Fruit fly (Drosophila melanogaster) whole organism, embryonic: Measurements from ENCODE around the gene CG42534.

Experiments used
- Abd-B ChIP-seq: fragments of 200-800 bp; sonication (Bioruptor generic); optimal IDR thresholded peaks from 2 replicates; lab custom pipeline; 2018; ENCODE audit warnings: missing biosample characterization, mild to moderate bottlenecking, missing genetic modification characterization, moderate library complexity
- Atf6 ChIP-seq: fragments of 200-800 bp; sonication (Bioruptor generic); IDR thresholded peaks from 2 replicates; pipeline ENCODE4 v1.3.6; 2022; ENCODE audit warnings: missing biosample characterization, missing genetic modification characterization
- CG11560 ChIP-seq: fragments of 200-800 bp; sonication (Bioruptor generic); IDR thresholded peaks from 3 replicates; pipeline ENCODE4 v1.3.6; 2022; ENCODE audit warnings: missing biosample characterization, missing genetic modification characterization
- CG14710 ChIP-seq: fragments of 200-800 bp; sonication (Bioruptor generic); optimal IDR thresholded peaks from 3 replicates; lab custom pipeline; 2019; ENCODE audit warnings: missing biosample characterization, mild to moderate bottlenecking, missing genetic modification characterization, moderate library complexity
- CG14860 ChIP-seq: fragments of 200-800 bp; sonication (Bioruptor generic); IDR thresholded peaks from 3 replicates; pipeline ENCODE4 v1.3.6; 2022; ENCODE audit warnings: missing biosample characterization, missing genetic modification characterization; ENCODE audit not compliant: partially characterized antibody
- CG15601 ChIP-seq: fragments of 200-800 bp; sonication (Bioruptor generic); optimal IDR thresholded peaks from 3 replicates; lab custom pipeline; 2019; ENCODE audit warnings: missing biosample characterization, mild to moderate bottlenecking, missing genetic modification characterization, moderate library complexity
- CG1647 ChIP-seq: fragments of 200-800 bp; sonication (Bioruptor generic); optimal IDR thresholded peaks from 3 replicates; lab custom pipeline; 2016; ENCODE audit warnings: missing biosample characterization, missing genetic modification characterization
- CG1832 ChIP-seq: fragments of 200-800 bp; sonication (Bioruptor generic); optimal IDR thresholded peaks from 2 replicates; lab custom pipeline; 2017; ENCODE audit warnings: missing biosample characterization, mild to moderate bottlenecking, missing genetic modification characterization, inconsistent platforms
- CG18476 ChIP-seq: fragments of 200-800 bp; sonication (Bioruptor generic); optimal IDR thresholded peaks from 2 replicates; lab custom pipeline; 2016; ENCODE audit warnings: missing biosample characterization, mild to moderate bottlenecking, missing genetic modification characterization
- CG30431 ChIP-seq: fragments of 200-800 bp; sonication (Bioruptor generic); optimal IDR thresholded peaks from 2 replicates; lab custom pipeline; 2017; ENCODE audit warnings: missing biosample characterization, missing genetic modification characterization
- CG33213 ChIP-seq: fragments of 200-800 bp; sonication (Bioruptor generic); optimal IDR thresholded peaks from 3 replicates; lab custom pipeline; 2016; ENCODE audit warnings: missing biosample characterization, missing genetic modification characterization
- CG3995 ChIP-seq: fragments of 200-800 bp; sonication (Bioruptor generic); optimal IDR thresholded peaks from 3 replicates; lab custom pipeline; 2016; ENCODE audit warnings: missing biosample characterization, missing genetic modification characterization
- CG4424 ChIP-seq: fragments of 200-800 bp; sonication (Bioruptor generic); optimal IDR thresholded peaks from 3 replicates; lab custom pipeline; 2016; ENCODE audit warnings: missing biosample characterization, missing genetic modification characterization
- CG4617 ChIP-seq: fragments of 200-800 bp; sonication (Bioruptor generic); optimal IDR thresholded peaks from 3 replicates; lab custom pipeline; 2016; ENCODE audit warnings: missing biosample characterization, missing genetic modification characterization, borderline replicate concordance
- CG5953 ChIP-seq: fragments of 200-800 bp; sonication (Bioruptor generic); IDR thresholded peaks from 2 replicates; pipeline ENCODE4 v1.3.6; 2022; ENCODE audit warnings: missing biosample characterization, missing genetic modification characterization
- CG8765 ChIP-seq: fragments of 200-800 bp; sonication (Bioruptor generic); IDR thresholded peaks from 2 replicates; pipeline ENCODE4 v1.3.6; 2022; ENCODE audit warnings: missing biosample characterization, missing genetic modification characterization
- CG9817 ChIP-seq: fragments of 200-800 bp; sonication (Bioruptor generic); optimal IDR thresholded peaks from 2 replicates; lab custom pipeline; 2018; ENCODE audit warnings: missing biosample characterization, mild to moderate bottlenecking, missing genetic modification characterization, moderate library complexity
- D19A ChIP-seq: fragments of 200-800 bp; optimal IDR thresholded peaks from 3 replicates; lab custom pipeline; 2019; ENCODE audit warnings: missing biosample characterization, mild to moderate bottlenecking, missing genetic modification characterization, moderate library complexity
- Dbx ChIP-seq: fragments of 200-800 bp; sonication (Bioruptor generic); IDR thresholded peaks from 3 replicates; pipeline ENCODE4 v1.3.6; 2022; ENCODE audit warnings: missing biosample characterization, missing genetic modification characterization
- HHEX ChIP-seq: fragments of 200-800 bp; sonication (Bioruptor generic); optimal IDR thresholded peaks from 3 replicates; lab custom pipeline; 2017; ENCODE audit warnings: missing biosample characterization, mild to moderate bottlenecking, missing genetic modification characterization, missing genetic modification reagents
- HmgD ChIP-seq: fragments of 200-800 bp; sonication (Bioruptor generic); optimal IDR thresholded peaks from 3 replicates; lab custom pipeline; 2016; ENCODE audit warnings: missing biosample characterization, missing genetic modification characterization
- Hmr ChIP-seq: fragments of 200-800 bp; sonication (Bioruptor generic); optimal IDR thresholded peaks from 3 replicates; lab custom pipeline; 2017; ENCODE audit warnings: mild to moderate bottlenecking, missing biosample characterization, missing genetic modification reagents, missing genetic modification characterization
- Hr78 ChIP-seq, 2 experiments: fragments of 200-800 bp in 1 of 2; fragments of >200 bp in 1 of 2; sonication (Bioruptor generic) in 1 of 2; optimal IDR thresholded peaks; 2 replicates each; lab custom pipeline; 2017 to 2019; ENCODE audit warnings: missing biosample characterization in 2 of 2, missing genetic modification characterization in 2 of 2, mild to moderate bottlenecking in 1 of 2, moderate library complexity in 1 of 2
- Med ChIP-seq: fragments of 200-800 bp; sonication (Bioruptor generic); peaks from one replicate; lab custom pipeline; 2016; ENCODE audit warnings: missing biosample characterization, missing genetic modification characterization, mild to moderate bottlenecking, inconsistent platforms, moderate library complexity
- Sin3A ChIP-seq: fragments of >200 bp; optimal IDR thresholded peaks from 2 replicates; lab custom pipeline; 2018
- Sry-δ ChIP-seq: fragments of 200-800 bp; sonication (Bioruptor generic); optimal IDR thresholded peaks from 2 replicates; lab custom pipeline; 2016; ENCODE audit warnings: missing biosample characterization, missing genetic modification characterization
- aop ChIP-seq: fragments of 200-800 bp; sonication (Bioruptor generic); IDR thresholded peaks from 2 replicates; pipeline ENCODE4 v1.3.6; 2022; ENCODE audit warnings: missing biosample characterization, missing genetic modification characterization
- cas ChIP-seq: fragments of 200-800 bp; sonication (Bioruptor generic); IDR thresholded peaks from 2 replicates; pipeline ENCODE4 v1.3.6; 2022; ENCODE audit warnings: missing biosample characterization, missing genetic modification characterization
- caup ChIP-seq: fragments of 200-800 bp; sonication (Bioruptor generic); optimal IDR thresholded peaks from 3 replicates; lab custom pipeline; 2017; ENCODE audit warnings: missing biosample characterization, mild to moderate bottlenecking, missing genetic modification characterization, moderate library complexity; ENCODE audit not compliant: severe bottlenecking
- cg ChIP-seq: fragments of 200-800 bp; sonication (Bioruptor generic); optimal IDR thresholded peaks from 3 replicates; lab custom pipeline; 2019; ENCODE audit warnings: missing biosample characterization, mild to moderate bottlenecking, missing genetic modification characterization, moderate library complexity
- crp ChIP-seq, 2 experiments: fragments of 200-800 bp; sonication (Bioruptor generic); optimal IDR thresholded peaks; 2 replicates in 1 of 2; 3 replicates in 1 of 2; lab custom pipeline; 2017; ENCODE audit warnings: missing biosample characterization in 2 of 2, missing genetic modification characterization in 2 of 2, mild to moderate bottlenecking in 1 of 2, moderate library complexity in 1 of 2
- emc ChIP-seq: fragments of 200-800 bp; sonication (Bioruptor generic); optimal IDR thresholded peaks from 2 replicates; lab custom pipeline; 2016; ENCODE audit warnings: missing biosample characterization, missing genetic modification characterization
- gcm ChIP-seq: fragments of 200-800 bp; sonication (Bioruptor generic); optimal IDR thresholded peaks from 2 replicates; lab custom pipeline; 2019; ENCODE audit warnings: missing biosample characterization, mild to moderate bottlenecking, missing genetic modification characterization, moderate library complexity
- hbn ChIP-seq: fragments of 200-800 bp; sonication (Bioruptor generic); IDR thresholded peaks from 2 replicates; pipeline ENCODE4 v1.3.6; 2022; ENCODE audit warnings: missing biosample characterization, missing genetic modification characterization; ENCODE audit not compliant: partially characterized antibody
- ind ChIP-seq: fragments of 200-800 bp; sonication (Bioruptor generic); optimal IDR thresholded peaks from 3 replicates; lab custom pipeline; 2016; ENCODE audit warnings: missing biosample characterization, missing genetic modification characterization
- jigr1 ChIP-seq: fragments of 200-800 bp; sonication (Bioruptor generic); IDR thresholded peaks from 3 replicates; pipeline ENCODE4 v1.3.6; 2022; ENCODE audit warnings: missing biosample characterization, missing genetic modification characterization
- kay ChIP-seq: fragments of 200-800 bp; sonication (Bioruptor generic); optimal IDR thresholded peaks from 2 replicates; lab custom pipeline; 2016; ENCODE audit warnings: missing biosample characterization, missing genetic modification characterization
- klu ChIP-seq: fragments of 200-800 bp; sonication (Bioruptor generic); IDR thresholded peaks from 2 replicates; pipeline ENCODE4 v1.3.6; 2022; ENCODE audit warnings: missing biosample characterization, missing genetic modification characterization
- lbe ChIP-seq: fragments of 200-800 bp; sonication (Bioruptor generic); optimal IDR thresholded peaks from 2 replicates; lab custom pipeline; 2016; ENCODE audit warnings: missing biosample characterization, mild to moderate bottlenecking, missing genetic modification characterization
- lilli ChIP-seq: fragments of 200-800 bp; sonication (Bioruptor generic); optimal IDR thresholded peaks from 3 replicates; lab custom pipeline; 2016; ENCODE audit warnings: missing biosample characterization, missing genetic modification characterization
- luna ChIP-seq: fragments of 200-800 bp; sonication (Bioruptor generic); optimal IDR thresholded peaks from 2 replicates; lab custom pipeline; 2016; ENCODE audit warnings: missing biosample characterization, missing genetic modification characterization
- mam ChIP-seq: fragments of 200-800 bp; sonication (Bioruptor generic); optimal IDR thresholded peaks from 3 replicates; lab custom pipeline; 2016; ENCODE audit warnings: missing biosample characterization, missing genetic modification characterization
- pzg ChIP-seq: fragments of 200-800 bp; sonication (Bioruptor generic); optimal IDR thresholded peaks from 3 replicates; lab custom pipeline; 2018; ENCODE audit warnings: missing biosample characterization, mild to moderate bottlenecking, missing genetic modification characterization, moderate library complexity
- rib ChIP-seq: fragments of 200-800 bp; sonication (Bioruptor generic); IDR thresholded peaks from 2 replicates; pipeline ENCODE4 v1.3.6; 2022; ENCODE audit warnings: missing biosample characterization, missing genetic modification characterization
- sim ChIP-seq: fragments of 200-800 bp; sonication (Bioruptor generic); IDR thresholded peaks from 2 replicates; pipeline ENCODE4 v1.3.6; 2022; ENCODE audit warnings: missing biosample characterization, missing genetic modification characterization
- slou ChIP-seq: fragments of 200-800 bp; sonication (Bioruptor generic); optimal IDR thresholded peaks from 3 replicates; lab custom pipeline; 2016; ENCODE audit warnings: missing biosample characterization, missing genetic modification characterization
- tgo ChIP-seq: fragments of 200-800 bp; sonication (Bioruptor generic); IDR thresholded peaks from 3 replicates; pipeline ENCODE4 v1.3.6; 2022; ENCODE audit warnings: missing biosample characterization, missing genetic modification characterization
- tup ChIP-seq: fragments of 200-800 bp; sonication (Bioruptor generic); optimal IDR thresholded peaks from 2 replicates; lab custom pipeline; 2016; ENCODE audit warnings: missing biosample characterization, mild to moderate bottlenecking, missing genetic modification characterization, moderate library complexity
- unpg ChIP-seq: fragments of 200-800 bp; sonication (Bioruptor generic); optimal IDR thresholded peaks from 3 replicates; lab custom pipeline; 2018; ENCODE audit warnings: missing biosample characterization, mild to moderate bottlenecking, missing genetic modification characterization, moderate library complexity
- vnd ChIP-seq: fragments of 200-800 bp; sonication (Bioruptor generic); IDR thresholded peaks from 3 replicates; pipeline ENCODE4 v1.3.6; 2022; ENCODE audit warnings: missing biosample characterization, missing genetic modification characterization; ENCODE audit not compliant: partially characterized antibody
- zen ChIP-seq: fragments of 200-800 bp; sonication (Bioruptor generic); optimal IDR thresholded peaks from 3 replicates; lab custom pipeline; 2018; ENCODE audit warnings: missing biosample characterization, mild to moderate bottlenecking, missing genetic modification characterization, moderate library complexity

The CG42534 gene

dm6 chr3R:27407049-27407448 lies 66.6 kb downstream of the CG42534 start (continued):
- TF ChIP-seq Hr78 (GFP tag; optimal IDR thresholded peaks at IDR 0.05; lab: Kevin White, UChicago) (no peak), D19A (tag; lab: Kevin White, UChicago) (peak; percentile 45), cas (GFP tag; lab: Robert Waterston, UW) (0 out of 2 replicates have a peak, but pooled peaks have one; percentile 39), CG14710 (no peak), ind (GFP tag; lab: Kevin White, UChicago) (peak; percentile 84), CG14860 (no peak), caup (GFP tag; lab: Kevin White, UChicago) (peak; percentile 75), CG15601 (tag; lab: Kevin White, UChicago) (no peak), CG8765 (GFP tag; lab: Robert Waterston, UW) (peak; percentile 33; the same call in 1 of the 2 replicates), Atf6 (GFP tag; lab: Robert Waterston, UW) (peak; percentile 81), CG33213 (peak; percentile 46), vnd (no peak), luna (GFP tag; lab: Kevin White, UChicago) (no peak), sim (GFP tag; lab: Robert Waterston, UW) (no peak), CG30431 (GFP tag; lab: Kevin White, UChicago) (peak; percentile 21), hbn (GFP tag; lab: Robert Waterston, UW) (no peak), HmgD (GFP tag; lab: Kevin White, UChicago) (no peak), HHEX (peak; percentile 71), CG5953 (GFP tag; lab: Robert Waterston, UW) (no peak), klu (GFP tag; lab: Robert Waterston, UW) (peak; percentile 81), zen (tag; lab: Kevin White, UChicago) (peak; percentile 8), rib (GFP tag; lab: Robert Waterston, UW) (peak; percentile 67), emc (GFP tag; lab: Kevin White, UChicago) (peak; percentile 72), kay (no peak), Abd-B (GFP tag; lab: Kevin White, UChicago) (peak; percentile 76), unpg (GFP tag; lab: Kevin White, UChicago) (peak; percentile 79), jigr1 (peak; percentile 55; the same call in 2 of the 3 replicates), mam (GFP tag; lab: Kevin White, UChicago) (peak; percentile 83), pzg (GFP tag; lab: Kevin White, UChicago) (no peak), Med (GFP tag; lab: Kevin White, UChicago) (peak; percentile 97), tgo (peak; percentile 81), lilli (GFP tag; lab: Kevin White, UChicago) (peak; percentile 83), slou (GFP tag; lab: Kevin White, UChicago) (peak; percentile 78), Sry-δ (no peak), crp (GFP tag; optimal IDR thresholded peaks at IDR 0.05; lab: Kevin White, UChicago) (no peak), lbe (no peak), CG4617 (peak; percentile 5), CG3995 (GFP tag; lab: Kevin White, UChicago) (peak; percentile 4), CG9817 (tag; lab: Kevin White, UChicago) (peak; percentile 91), CG1832 (GFP tag; lab: Kevin White, UChicago) (no peak), tup (GFP tag; lab: Kevin White, UChicago) (peak; percentile 8), aop (no peak), Hmr (GFP tag; lab: Kevin White, UChicago) (peak; percentile 74), CG4424 (GFP tag; lab: Kevin White, UChicago) (peak; percentile 56), gcm (GFP tag; lab: Kevin White, UChicago) (peak; percentile 9), CG1647 (GFP tag; lab: Kevin White, UChicago) (peak; percentile 6), Sin3A (lab: Kevin White, UChicago) (no peak), cg (GFP tag; lab: Kevin White, UChicago) (no peak), Dbx (peak; percentile 90), CG18476 (GFP tag; lab: Kevin White, UChicago) (peak; percentile 13), CG11560 (peak; percentile 60; the same call in 2 of the 3 replicates)
